Fruit fly (Drosophila melanogaster) whole organism, pupa: ENCODE measurements around the gene pav.

Experiments
- CG10348 ChIP-seq: fragments of 200-800 bp; sonication (Bioruptor generic); IDR thresholded peaks from 2 replicates; pipeline ENCODE4 v1.3.6; 2022; ENCODE audit warnings: missing biosample characterization, missing genetic modification characterization
- CG12605 ChIP-seq: fragments of 200-800 bp; sonication (Bioruptor generic); IDR thresholded peaks from 2 replicates; pipeline ENCODE4 v1.3.6; 2022; ENCODE audit warnings: missing biosample characterization, missing genetic modification characterization
- CG13204 ChIP-seq: fragments of 200-800 bp; sonication (Bioruptor generic); optimal IDR thresholded peaks from 2 replicates; lab custom pipeline; 2018; ENCODE audit warnings: missing biosample characterization, mild to moderate bottlenecking, missing genetic modification characterization, moderate library complexity
- CG14655 ChIP-seq: fragments of 200-800 bp; sonication (Bioruptor generic); optimal IDR thresholded peaks from 3 replicates; lab custom pipeline; 2017; ENCODE audit warnings: mild to moderate bottlenecking, missing biosample characterization, missing genetic modification reagents, missing genetic modification characterization
- CG15710 ChIP-seq: fragments of 200-800 bp; sonication (Bioruptor generic); optimal IDR thresholded peaks from 2 replicates; lab custom pipeline; 2018; ENCODE audit warnings: missing biosample characterization, mild to moderate bottlenecking, missing genetic modification characterization, moderate library complexity
- CG17806 ChIP-seq: fragments of 200-800 bp; sonication (Bioruptor generic); optimal IDR thresholded peaks from 2 replicates; lab custom pipeline; 2018; ENCODE audit warnings: missing biosample characterization, mild to moderate bottlenecking, missing genetic modification characterization, moderate library complexity
- CG32121 ChIP-seq: fragments of 200-800 bp; sonication (Bioruptor generic); IDR thresholded peaks from 2 replicates; pipeline ENCODE4 v1.3.6; 2022; ENCODE audit warnings: missing biosample characterization, missing genetic modification characterization
- CG34367 ChIP-seq: fragments of 200-800 bp; sonication (Bioruptor generic); optimal IDR thresholded peaks from 2 replicates; lab custom pipeline; 2018; ENCODE audit warnings: missing biosample characterization, mild to moderate bottlenecking, missing genetic modification characterization
- CG4496 ChIP-seq: fragments of 200-800 bp; sonication (Bioruptor generic); IDR thresholded peaks from 3 replicates; pipeline ENCODE4 v1.3.6; 2022; ENCODE audit warnings: missing biosample characterization, missing genetic modification characterization
- CG8159 ChIP-seq: fragments of 200-800 bp; sonication (Bioruptor generic); optimal IDR thresholded peaks from 3 replicates; lab custom pipeline; 2018; ENCODE audit warnings: missing biosample characterization, mild to moderate bottlenecking, missing genetic modification characterization, moderate library complexity
- CG8301 ChIP-seq: fragments of 200-800 bp; sonication (Bioruptor generic); optimal IDR thresholded peaks from 2 replicates; lab custom pipeline; 2018; ENCODE audit warnings: missing biosample characterization, mild to moderate bottlenecking, missing genetic modification characterization
- CG9948 ChIP-seq: fragments of 200-800 bp; sonication (Bioruptor generic); optimal IDR thresholded peaks from 2 replicates; lab custom pipeline; 2018; ENCODE audit warnings: missing biosample characterization, mild to moderate bottlenecking, missing genetic modification characterization, moderate library complexity
- D1 ChIP-seq: fragments of 200-800 bp; sonication (Bioruptor generic); optimal IDR thresholded peaks from 2 replicates; lab custom pipeline; 2018; ENCODE audit warnings: missing biosample characterization, mild to moderate bottlenecking, missing genetic modification characterization, moderate library complexity
- EcR ChIP-seq: fragments of 200-800 bp; sonication (Bioruptor generic); optimal IDR thresholded peaks from 3 replicates; lab custom pipeline; 2019; ENCODE audit warnings: missing biosample characterization, missing genetic modification characterization, mild to moderate bottlenecking, moderate library complexity, missing genetic modification reagents
- Ets98B ChIP-seq: fragments of 200-800 bp; sonication (Bioruptor generic); IDR thresholded peaks from 2 replicates; pipeline ENCODE4 v1.3.6; 2022; ENCODE audit warnings: missing biosample characterization, missing genetic modification characterization
- Pif1A ChIP-seq: fragments of 200-800 bp; sonication (Bioruptor generic); optimal IDR thresholded peaks from 3 replicates; lab custom pipeline; 2016; ENCODE audit warnings: missing biosample characterization, missing genetic modification characterization
- Pif1B ChIP-seq: fragments of 200-800 bp; sonication (Bioruptor generic); optimal IDR thresholded peaks from 3 replicates; lab custom pipeline; 2016; ENCODE audit warnings: missing biosample characterization, missing genetic modification characterization
- Snoo ChIP-seq: fragments of 200-800 bp; sonication (Bioruptor generic); optimal IDR thresholded peaks from 3 replicates; lab custom pipeline; 2017; ENCODE audit warnings: missing biosample characterization, mild to moderate bottlenecking, missing genetic modification characterization, inconsistent platforms
- fd96Ca ChIP-seq: fragments of 200-800 bp; sonication (Bioruptor generic); IDR thresholded peaks from 3 replicates; pipeline ENCODE4 v1.3.6; 2022; ENCODE audit warnings: missing biosample characterization, missing genetic modification characterization
- gl ChIP-seq: fragments of 200-800 bp; sonication (Bioruptor generic); optimal IDR thresholded peaks from 2 replicates; lab custom pipeline; 2018; ENCODE audit warnings: missing biosample characterization, mild to moderate bottlenecking, missing genetic modification characterization
- rn ChIP-seq: fragments of 200-800 bp; sonication (Bioruptor generic); IDR thresholded peaks from 2 replicates; pipeline ENCODE4 v1.3.6; 2022; ENCODE audit warnings: missing biosample characterization, missing genetic modification characterization

The pav gene

dm6 chr3L:4228187-4228836 is 14.2 kb upstream of the pav start:
- peak; percentile 95 for TF ChIP-seq CG13204 (GFP tag; lab: Kevin White, UChicago)
- peak; percentile 97 for TF ChIP-seq Snoo
- peak; percentile 99 for TF ChIP-seq CG4496 (GFP tag; lab: Robert Waterston, UW)
- TF ChIP-seq CG15710 (tag; lab: Kevin White, UChicago), result peak; percentile 99
- peak; percentile 99 for TF ChIP-seq CG12605 (GFP tag; lab: Robert Waterston, UW)
- TF ChIP-seq Pif1A (GFP tag; lab: Kevin White, UChicago), result peak; percentile 98
- TF ChIP-seq fd96Ca, result peak; percentile 99
- TF ChIP-seq Ets98B (GFP tag; lab: Robert Waterston, UW), result peak; percentile 99
- TF ChIP-seq CG10348 (GFP tag; lab: Robert Waterston, UW), result peak; percentile 97
- peak; percentile 98 for TF ChIP-seq CG17806 (tag; lab: Kevin White, UChicago)
- peak; percentile 88 for TF ChIP-seq D1 (tag; lab: Kevin White, UChicago)
- peak; percentile 99 for TF ChIP-seq CG14655
- TF ChIP-seq CG9948 (tag; lab: Kevin White, UChicago), result peak; percentile 97
- TF ChIP-seq CG8159 (tag; lab: Kevin White, UChicago), result peak; percentile 99
- peak; percentile 99 for TF ChIP-seq CG34367 (tag; lab: Kevin White, UChicago)
- peak; percentile 99 for TF ChIP-seq rn (GFP tag; lab: Robert Waterston, UW)
- TF ChIP-seq gl (tag; lab: Kevin White, UChicago), result peak; percentile 97
- TF ChIP-seq EcR, result peak; percentile 89
- peak; percentile 99 for TF ChIP-seq CG32121 (GFP tag; lab: Robert Waterston, UW)
- TF ChIP-seq Pif1B (GFP tag; lab: Kevin White, UChicago), result peak; percentile 97
- TF ChIP-seq CG8301 (tag; lab: Kevin White, UChicago), result peak; percentile 99

- peak; percentile 27 for TF ChIP-seq CG8159 (tag; lab: Kevin White, UChicago)
- TF ChIP-seq CG14655, result peak; percentile 13
- TF ChIP-seq CG8301 (tag; lab: Kevin White, UChicago), result no peak
- TF ChIP-seq CG15710 (tag; lab: Kevin White, UChicago), result peak; percentile 11
- no peak for TF ChIP-seq fd96Ca
- no peak for TF ChIP-seq CG4496 (GFP tag; lab: Robert Waterston, UW)
- TF ChIP-seq CG9948 (tag; lab: Kevin White, UChicago), result peak; percentile 1
- peak; percentile 6 for TF ChIP-seq CG34367 (tag; lab: Kevin White, UChicago)
Measured at dm6 chr3L:4229365-4229967, 13.1 kb upstream of the pav start.

- TF ChIP-seq CG12605 (GFP tag; lab: Robert Waterston, UW) (peak; percentile 82), CG8301 (tag; lab: Kevin White, UChicago) (peak; percentile 95), D1 (tag; lab: Kevin White, UChicago) (peak; percentile 88), CG32121 (GFP tag; lab: Robert Waterston, UW) (peak; percentile 92), CG4496 (GFP tag; lab: Robert Waterston, UW) (peak; percentile 88), Ets98B (GFP tag; lab: Robert Waterston, UW) (peak; percentile 79), Pif1B (GFP tag; lab: Kevin White, UChicago) (peak; percentile 89), rn (GFP tag; lab: Robert Waterston, UW) (peak; percentile 42; the same call in 1 of the 2 replicates), CG9948 (tag; lab: Kevin White, UChicago) (peak; percentile 94), EcR (peak; percentile 19), CG15710 (tag; lab: Kevin White, UChicago) (peak; percentile 94), CG34367 (tag; lab: Kevin White, UChicago) (peak; percentile 91), CG10348 (GFP tag; lab: Robert Waterston, UW) (peak; percentile 70), CG17806 (tag; lab: Kevin White, UChicago) (peak; percentile 92), Snoo (peak; percentile 41), CG8159 (tag; lab: Kevin White, UChicago) (peak; percentile 96), Pif1A (GFP tag; lab: Kevin White, UChicago) (peak; percentile 95), CG14655 (peak; percentile 95), CG13204 (GFP tag; lab: Kevin White, UChicago) (peak; percentile 74), fd96Ca (peak; percentile 89), gl (tag; lab: Kevin White, UChicago) (peak; percentile 85)
- TF ChIP-seq, all 21 proteins: peak for 21
Measured at dm6 chr3L:4230357-4230901, 12.1 kb upstream of the pav start.

- TF ChIP-seq Pif1A (GFP tag; lab: Kevin White, UChicago), result no peak
- peak; percentile 29 for TF ChIP-seq EcR
Measured at dm6 chr3L:4231401-4232014, 11.0 kb upstream of the pav start.

- TF ChIP-seq CG15710 (tag; lab: Kevin White, UChicago), result no peak
- no peak for TF ChIP-seq CG8301 (tag; lab: Kevin White, UChicago)
- no peak for TF ChIP-seq CG4496 (GFP tag; lab: Robert Waterston, UW)
- no peak for TF ChIP-seq CG9948 (tag; lab: Kevin White, UChicago)
- TF ChIP-seq gl (tag; lab: Kevin White, UChicago), result no peak
- no peak for TF ChIP-seq CG13204 (GFP tag; lab: Kevin White, UChicago)
- no peak for TF ChIP-seq CG32121 (GFP tag; lab: Robert Waterston, UW)
- TF ChIP-seq CG12605 (GFP tag; lab: Robert Waterston, UW), result no peak
- no peak for TF ChIP-seq rn (GFP tag; lab: Robert Waterston, UW)
- TF ChIP-seq CG34367 (tag; lab: Kevin White, UChicago), result no peak
- no peak for TF ChIP-seq Pif1A (GFP tag; lab: Kevin White, UChicago)
Measured at dm6 chr3L:4232227-4232626, 10.3 kb upstream of the pav start.
